Fruit fly (Drosophila melanogaster) S2 (cell line): Measurements from ENCODE around the gene RfC4.

Experiments
- CG8478 ChIP-seq: fragments of >200 bp; optimal IDR thresholded peaks from 2 replicates; lab custom pipeline; 2018
- CTCF ChIP-seq, 2 experiments: fragments of >200 bp; optimal IDR thresholded peaks; 2 replicates each; lab custom pipeline; 2018

RfC4 gene

dm6 chr3L:4115701-4116100 is 20.1 kb downstream of the RfC4 start:
- TF ChIP-seq CG8478 (lab: Kevin White, UChicago): no peak
- TF ChIP-seq CTCF (optimal IDR thresholded peaks at IDR 0.05; lab: Kevin White, UChicago): no peak

dm6 chr3L:4115107-4115506 is 20.7 kb downstream of the RfC4 start:
- TF ChIP-seq CG8478 (lab: Kevin White, UChicago) (no peak), CTCF (optimal IDR thresholded peaks at IDR 0.05; lab: Kevin White, UChicago) (no peak)

- no peak for TF ChIP-seq CTCF (optimal IDR thresholded peaks at IDR 0.05; lab: Kevin White, UChicago)
- TF ChIP-seq CG8478 (lab: Kevin White, UChicago): no peak
Measured at dm6 chr3L:4113998-4114397, 21.8 kb downstream of the RfC4 start.

dm6 chr3L:4110212-4110611 is 25.6 kb downstream of the RfC4 start:
- no peak for TF ChIP-seq CG8478 (lab: Kevin White, UChicago)
- TF ChIP-seq CTCF (optimal IDR thresholded peaks at IDR 0.05; lab: Kevin White, UChicago): no peak

- TF ChIP-seq CTCF (optimal IDR thresholded peaks at IDR 0.05; lab: Kevin White, UChicago) (no peak), CG8478 (lab: Kevin White, UChicago) (no peak)
Measured at dm6 chr3L:4108844-4109494, 26.9 kb downstream of the RfC4 start.

- TF ChIP-seq CTCF (optimal IDR thresholded peaks at IDR 0.05; lab: Kevin White, UChicago) (no peak), CG8478 (lab: Kevin White, UChicago) (no peak)
Measured at dm6 chr3L:4108072-4108843, 27.6 kb downstream of the RfC4 start, which contains the start of gene Ack. TSS of gene Ack (plus strand) at chr3L:4108186.

dm6 chr3L:4107120-4107519 is 28.7 kb downstream of the RfC4 start:
- no peak for TF ChIP-seq CTCF (optimal IDR thresholded peaks at IDR 0.05; lab: Kevin White, UChicago)
- TF ChIP-seq CG8478 (lab: Kevin White, UChicago): no peak

- TF ChIP-seq CG8478 (lab: Kevin White, UChicago) (no peak), CTCF (optimal IDR thresholded peaks at IDR 0.05; lab: Kevin White, UChicago) (no peak)
Measured at dm6 chr3L:4103258-4104247, 32.3 kb downstream of the RfC4 start, which contains the start of gene Fit1. TSS of gene Fit1 (plus strand) at chr3L:4103564.

- TF ChIP-seq CG8478 (lab: Kevin White, UChicago): no peak
- TF ChIP-seq CTCF (optimal IDR thresholded peaks at IDR 0.05; lab: Kevin White, UChicago): no peak
Measured at dm6 chr3L:4102496-4103257, 33.2 kb downstream of the RfC4 start, which contains the start of gene CG14995. TSS of gene CG14995 (minus strand) at chr3L:4103256.

- TF ChIP-seq CG8478 (lab: Kevin White, UChicago): no peak
- no peak for TF ChIP-seq CTCF (optimal IDR thresholded peaks at IDR 0.05; lab: Kevin White, UChicago)
Measured at dm6 chr3L:4099194-4099593, 36.6 kb downstream of the RfC4 start.

dm6 chr3L:4096546-4096945 is 39.3 kb downstream of the RfC4 start:
- TF ChIP-seq CTCF (optimal IDR thresholded peaks at IDR 0.05; lab: Kevin White, UChicago) (no peak), CG8478 (lab: Kevin White, UChicago) (no peak)

- peak in 1 of 2 experiments; percentile 44 for TF ChIP-seq CTCF (optimal IDR thresholded peaks at IDR 0.05; lab: Kevin White, UChicago)
- no peak for TF ChIP-seq CG8478 (lab: Kevin White, UChicago)
Measured at dm6 chr3L:4092705-4093257, 43.1 kb downstream of the RfC4 start, which contains the start of gene CG14990. TSS of gene CG14990 (plus strand) at chr3L:4093207.

- no peak for TF ChIP-seq CG8478 (lab: Kevin White, UChicago)
- no peak for TF ChIP-seq CTCF (optimal IDR thresholded peaks at IDR 0.05; lab: Kevin White, UChicago)
Measured at dm6 chr3L:4088694-4089190, 47.1 kb downstream of the RfC4 start, which contains the start of gene Gad1. TSS of gene Gad1 (minus strand) at chr3L:4088744.
